Worm (Caenorhabditis elegans) whole organism, mixed stage, embryonic: ENCODE data around the gene oac-1.
A peak's percentile ranks its signal among the peaks of the same experiment; 100 is the strongest.

Source experiments
- M03D4.4 ChIP-seq: sonication (generic microtip); optimal IDR thresholded peaks from 2 replicates; lab custom pipeline; 2017; ENCODE audit warnings: mild to moderate bottlenecking, missing genetic modification characterization, missing compliant biosample characterization
- bed-3 ChIP-seq: fragments of 200-800 bp; sonication (Bioruptor generic); optimal IDR thresholded peaks from 3 replicates; lab custom pipeline; 2018; ENCODE audit warnings: mild to moderate bottlenecking, missing genetic modification characterization, moderate library complexity, missing compliant biosample characterization
- blmp-1 ChIP-seq: fragments of 150-350 bp; optimal IDR thresholded peaks from 2 replicates; lab custom pipeline; 2014; ENCODE audit warnings: missing biosample characterization, missing genetic modification characterization
- ceh-39 ChIP-seq: fragments of 150-350 bp; optimal IDR thresholded peaks from 2 replicates; lab custom pipeline; 2014; ENCODE audit warnings: missing biosample characterization, missing genetic modification characterization
- ceh-43 ChIP-seq: fragments of 200-800 bp; sonication (Bioruptor generic); optimal IDR thresholded peaks from 2 replicates; lab custom pipeline; 2018; ENCODE audit warnings: mild to moderate bottlenecking, missing genetic modification characterization, moderate library complexity, missing compliant biosample characterization
- ceh-83 ChIP-seq: fragments of 200-800 bp; sonication (Bioruptor generic); optimal IDR thresholded peaks from 2 replicates; lab custom pipeline; 2018; ENCODE audit warnings: mild to moderate bottlenecking, missing genetic modification characterization, missing compliant biosample characterization
- ces-1 ChIP-seq: fragments of 150-350 bp; optimal IDR thresholded peaks from 2 replicates; lab custom pipeline; 2014; ENCODE audit warnings: missing biosample characterization, missing genetic modification reagents, missing genetic modification characterization
- cnd-1 ChIP-seq: fragments of 200-800 bp; sonication (Bioruptor generic); optimal IDR thresholded peaks from 2 replicates; lab custom pipeline; 2018; ENCODE audit warnings: mild to moderate bottlenecking, missing genetic modification characterization, missing compliant biosample characterization
- drap-1 ChIP-seq: fragments of 200-800 bp; sonication (Bioruptor generic); optimal IDR thresholded peaks from 3 replicates; lab custom pipeline; 2018; ENCODE audit warnings: mild to moderate bottlenecking, missing genetic modification characterization, missing compliant biosample characterization
- elt-1 ChIP-seq: sonication (generic microtip); optimal IDR thresholded peaks from 2 replicates; lab custom pipeline; 2017; ENCODE audit warnings: missing genetic modification characterization, mild to moderate bottlenecking, missing compliant biosample characterization, antibody characterized with exemption, moderate library complexity, borderline replicate concordance; ENCODE audit not compliant: insufficient read depth
- elt-3 ChIP-seq: fragments of 150-350 bp; optimal IDR thresholded peaks from 2 replicates; lab custom pipeline; 2014; ENCODE audit warnings: missing biosample characterization, missing genetic modification characterization
- flh-1 ChIP-seq: fragments of 200-800 bp; sonication (Bioruptor generic); optimal IDR thresholded peaks from 2 replicates; lab custom pipeline; 2018; ENCODE audit warnings: mild to moderate bottlenecking, missing genetic modification characterization, moderate library complexity, missing compliant biosample characterization
- ham-2 ChIP-seq: fragments of 200-800 bp; sonication (Bioruptor generic); optimal IDR thresholded peaks from 2 replicates; lab custom pipeline; 2018; ENCODE audit warnings: mild to moderate bottlenecking, missing genetic modification characterization, missing compliant biosample characterization
- hlh-1 ChIP-seq: fragments of 150-350 bp; optimal IDR thresholded peaks from 2 replicates; lab custom pipeline; 2014; ENCODE audit warnings: missing biosample characterization, missing genetic modification reagents, missing genetic modification characterization
- lin-13 ChIP-seq: fragments of 150-350 bp; optimal IDR thresholded peaks from 2 replicates; lab custom pipeline; 2014; ENCODE audit warnings: missing biosample characterization, missing genetic modification characterization
- lin-32 ChIP-seq: fragments of 200-800 bp; sonication (Bioruptor generic); optimal IDR thresholded peaks from 2 replicates; lab custom pipeline; 2018; ENCODE audit warnings: mild to moderate bottlenecking, missing genetic modification characterization, missing compliant biosample characterization
- lsy-2 ChIP-seq: fragments of 150-350 bp; optimal IDR thresholded peaks from 2 replicates; lab custom pipeline; 2014; ENCODE audit warnings: missing biosample characterization, missing genetic modification characterization
- mab-5 ChIP-seq: fragments of 150-350 bp; optimal IDR thresholded peaks from 2 replicates; lab custom pipeline; 2014; ENCODE audit warnings: missing biosample characterization, missing genetic modification characterization
- mep-1 ChIP-seq: fragments of 150-350 bp; optimal IDR thresholded peaks from 2 replicates; lab custom pipeline; 2017; ENCODE audit warnings: missing biosample characterization, missing genetic modification reagents, missing genetic modification characterization, inconsistent platforms
- mls-2 ChIP-seq: sonication (generic microtip); optimal IDR thresholded peaks from 2 replicates; lab custom pipeline; 2016; ENCODE audit warnings: mild to moderate bottlenecking, missing genetic modification characterization, moderate library complexity, missing compliant biosample characterization
- nhr-12 ChIP-seq: fragments of 150-350 bp; optimal IDR thresholded peaks from 2 replicates; lab custom pipeline; 2014; ENCODE audit warnings: missing biosample characterization, missing genetic modification characterization
- nhr-2 ChIP-seq: fragments of 150-350 bp; optimal IDR thresholded peaks from 2 replicates; lab custom pipeline; 2014; ENCODE audit warnings: missing biosample characterization, missing genetic modification characterization
- nhr-237 ChIP-seq: fragments of 150-350 bp; optimal IDR thresholded peaks from 2 replicates; lab custom pipeline; 2014; ENCODE audit warnings: missing biosample characterization, missing genetic modification characterization
- nhr-28 ChIP-seq: fragments of 150-350 bp; optimal IDR thresholded peaks from 2 replicates; lab custom pipeline; 2014; ENCODE audit warnings: missing biosample characterization, missing genetic modification characterization
- nhr-76 ChIP-seq: sonication (generic microtip); optimal IDR thresholded peaks from 2 replicates; lab custom pipeline; 2017; ENCODE audit warnings: missing biosample characterization, missing genetic modification characterization
- pha-4 ChIP-seq: fragments of 150-350 bp; optimal IDR thresholded peaks from 2 replicates; lab custom pipeline; 2018; ENCODE audit warnings: missing biosample characterization, missing genetic modification reagents, missing genetic modification characterization
- sem-2 ChIP-seq: fragments of 200-800 bp; sonication (Bioruptor generic); optimal IDR thresholded peaks from 2 replicates; lab custom pipeline; 2018; ENCODE audit warnings: mild to moderate bottlenecking, missing genetic modification characterization, missing compliant biosample characterization
- snpc-4 ChIP-seq: fragments of 150-350 bp; optimal IDR thresholded peaks from 2 replicates; lab custom pipeline; 2014; ENCODE audit warnings: missing biosample characterization, missing genetic modification characterization
- sptf-1 ChIP-seq: sonication (generic microtip); optimal IDR thresholded peaks from 2 replicates; lab custom pipeline; 2017; ENCODE audit warnings: mild to moderate bottlenecking, missing genetic modification characterization, moderate library complexity, missing compliant biosample characterization
- tbx-8 ChIP-seq: fragments of 200-800 bp; sonication (Bioruptor generic); optimal IDR thresholded peaks from 2 replicates; lab custom pipeline; 2018; ENCODE audit warnings: mild to moderate bottlenecking, missing genetic modification characterization, moderate library complexity, missing compliant biosample characterization
- unc-120 ChIP-seq: sonication (generic microtip); optimal IDR thresholded peaks from 2 replicates; lab custom pipeline; 2017; ENCODE audit warnings: missing genetic modification characterization, missing compliant biosample characterization; ENCODE audit not compliant: poor library complexity, severe bottlenecking
- unc-39 ChIP-seq: fragments of 150-350 bp; optimal IDR thresholded peaks from 2 replicates; lab custom pipeline; 2014; ENCODE audit warnings: missing biosample characterization, missing genetic modification characterization
- unc-62 ChIP-seq: fragments of 150-350 bp; optimal IDR thresholded peaks from 2 replicates; lab custom pipeline; 2014; ENCODE audit warnings: missing biosample characterization, missing genetic modification reagents, missing genetic modification characterization
- zip-8 ChIP-seq: fragments of 150-350 bp; optimal IDR thresholded peaks from 2 replicates; lab custom pipeline; 2014; ENCODE audit warnings: missing biosample characterization, missing genetic modification characterization
- ztf-11 ChIP-seq: fragments of 150-350 bp; optimal IDR thresholded peaks from 2 replicates; lab custom pipeline; 2014; ENCODE audit warnings: missing biosample characterization, missing genetic modification characterization

Gene oac-1

DNA sequence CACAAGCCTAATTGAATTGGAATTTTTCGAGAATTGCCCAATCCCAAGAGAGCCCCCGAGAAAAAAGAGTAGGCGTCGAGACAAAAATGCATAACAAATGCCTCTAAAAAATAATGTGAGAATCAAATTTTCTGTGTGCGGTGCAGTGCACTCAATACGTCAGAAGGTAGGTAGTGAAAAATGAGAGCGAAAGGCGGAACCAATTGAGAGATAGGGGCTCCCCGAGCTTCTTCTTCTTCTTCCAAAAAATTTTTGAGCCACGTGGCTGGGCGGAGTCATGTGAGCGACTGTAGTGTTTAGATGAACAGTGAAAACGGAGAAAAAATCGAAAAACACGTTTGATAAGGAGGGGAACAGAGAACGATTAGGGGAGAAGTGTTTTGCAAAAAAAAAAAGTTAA lies 31.2 kb downstream of the oac-1 start:
- TF ChIP-seq M03D4.4 (tag; lab: Kevin White, UChicago), result no peak
- no peak for TF ChIP-seq lin-13
- TF ChIP-seq flh-1 (GFP tag; lab: Kevin White, UChicago), result no peak
- TF ChIP-seq ces-1, result peak; percentile 17

DNA sequence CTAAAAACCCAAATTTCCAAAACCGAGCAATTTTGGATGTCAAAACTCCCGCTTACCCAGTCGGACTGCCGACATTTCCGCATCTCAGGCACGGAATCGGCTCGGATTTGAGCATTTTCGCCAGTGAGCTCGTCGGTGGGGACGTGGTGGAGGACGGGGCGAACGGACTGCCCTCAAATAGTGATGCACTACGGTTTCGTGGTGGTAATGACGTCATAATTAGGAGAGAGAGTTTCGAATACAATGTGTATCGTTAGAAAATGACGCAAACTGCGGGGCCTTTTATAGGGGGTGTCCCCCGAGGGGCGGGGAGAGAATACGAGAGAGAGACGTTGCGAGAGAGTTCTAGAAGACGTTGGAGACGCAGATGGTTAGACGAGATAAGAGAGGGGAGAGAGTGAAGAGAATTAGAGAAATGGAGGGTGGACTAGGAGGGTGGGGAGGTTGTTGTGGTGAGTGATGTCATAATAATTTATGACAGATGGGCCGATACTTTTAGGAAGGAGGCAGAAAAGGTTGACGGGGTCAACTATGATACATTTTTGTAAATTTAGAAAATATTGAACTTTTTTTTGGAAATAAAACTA lies 33.1 kb downstream of the oac-1 start:
- TF ChIP-seq flh-1 (GFP tag; lab: Kevin White, UChicago) (peak; percentile 28), nhr-2 (tag; lab: Kevin White, UChicago) (peak; percentile 93), nhr-12 (tag; lab: Kevin White, UChicago) (peak; percentile 86), ham-2 (GFP tag; lab: Kevin White, UChicago) (no peak), bed-3 (GFP tag; lab: Kevin White, UChicago) (no peak), elt-3 (tag; lab: Kevin White, UChicago) (peak; percentile 82), M03D4.4 (tag; lab: Kevin White, UChicago) (peak; percentile 70), ces-1 (peak; percentile 82), ceh-39 (tag; lab: Kevin White, UChicago) (peak; percentile 87), unc-120 (tag; lab: Kevin White, UChicago) (peak; percentile 72), hlh-1 (tag; lab: Kevin White, UChicago) (peak; percentile 31), sem-2 (GFP tag; lab: Kevin White, UChicago) (peak; percentile 68), tbx-8 (GFP tag; lab: Kevin White, UChicago) (peak; percentile 26), lsy-2 (tag; lab: Kevin White, UChicago) (peak; percentile 69), ceh-43 (GFP tag; lab: Kevin White, UChicago) (peak; percentile 75), lin-32 (GFP tag; lab: Kevin White, UChicago) (peak; percentile 58), zip-8 (tag; lab: Kevin White, UChicago) (peak; percentile 94), mab-5 (tag; lab: Kevin White, UChicago) (peak; percentile 81), ceh-83 (GFP tag; lab: Kevin White, UChicago) (peak; percentile 92), unc-62 (GFP tag; lab: Kevin White, UChicago) (peak; percentile 99), nhr-237 (peak; percentile 45), blmp-1 (peak; percentile 25), nhr-76 (tag; lab: Kevin White, UChicago) (no peak), ztf-11 (tag; lab: Kevin White, UChicago) (peak; percentile 85), mls-2 (tag; lab: Kevin White, UChicago) (peak; percentile 88), snpc-4 (tag; lab: Kevin White, UChicago) (no peak), sptf-1 (tag; lab: Kevin White, UChicago) (peak; percentile 78), unc-39 (tag; lab: Kevin White, UChicago) (peak; percentile 90), cnd-1 (tag; lab: Kevin White, UChicago) (peak; percentile 89), lin-13 (peak; percentile 83), nhr-28 (no peak), mep-1 (peak; percentile 72), drap-1 (GFP tag; lab: Kevin White, UChicago) (peak; percentile 94), pha-4 (tag; lab: Kevin White, UChicago) (peak; percentile 10), elt-1 (tag; lab: Kevin White, UChicago) (peak; percentile 74)
- TF ChIP-seq, all 35 proteins: peak for 30

DNA sequence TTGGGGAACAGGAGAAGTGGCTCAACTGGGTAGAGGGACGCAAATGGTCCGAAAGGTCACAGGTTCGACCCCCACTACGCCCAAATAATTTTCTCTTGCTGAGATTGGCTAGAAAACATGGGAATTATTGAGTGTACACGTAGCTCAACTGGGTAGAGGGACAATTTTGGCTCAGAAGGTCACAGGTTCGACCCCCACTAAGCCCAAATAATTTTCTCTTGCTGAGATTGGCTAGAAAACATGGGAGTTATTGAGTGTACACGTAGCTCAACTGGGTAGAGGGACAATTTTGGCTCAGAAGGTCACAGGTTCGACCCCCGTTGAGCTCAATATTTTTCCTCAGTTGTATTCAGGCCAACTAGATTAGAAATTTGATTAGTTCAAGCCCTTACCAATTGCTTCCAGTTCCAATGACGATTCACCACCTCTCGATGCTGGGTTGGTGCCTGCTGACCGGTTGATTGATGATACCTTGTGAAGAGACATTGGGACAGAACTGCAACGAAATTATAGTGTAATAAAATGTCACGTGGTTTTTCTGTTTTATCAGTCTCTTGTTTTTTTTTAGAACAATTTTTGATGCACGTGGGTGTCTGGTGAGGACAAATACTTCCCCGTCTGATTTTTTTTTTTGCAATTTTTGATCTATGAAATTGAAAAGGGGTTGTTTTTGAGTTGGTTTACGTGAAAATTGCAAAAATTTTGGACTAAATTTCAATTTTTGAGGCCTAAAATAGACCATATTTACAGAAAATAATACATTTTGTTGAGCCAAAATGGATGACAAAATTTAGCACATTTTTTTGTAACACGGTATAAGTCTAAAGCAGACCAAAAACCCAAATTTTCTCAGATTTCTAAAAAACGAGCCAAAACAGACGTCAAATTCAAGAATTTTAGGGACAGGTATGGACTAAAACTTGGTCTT lies 34.2 kb downstream of the oac-1 start:
- TF ChIP-seq nhr-237, result no peak
- TF ChIP-seq nhr-76 (tag; lab: Kevin White, UChicago), result no peak
- TF ChIP-seq ztf-11 (tag; lab: Kevin White, UChicago), result no peak
- no peak for TF ChIP-seq M03D4.4 (tag; lab: Kevin White, UChicago)
- no peak for TF ChIP-seq sptf-1 (tag; lab: Kevin White, UChicago)
- TF ChIP-seq drap-1 (GFP tag; lab: Kevin White, UChicago), result peak; percentile 42
- TF ChIP-seq snpc-4 (tag; lab: Kevin White, UChicago), result no peak
- no peak for TF ChIP-seq bed-3 (GFP tag; lab: Kevin White, UChicago)
- no peak for TF ChIP-seq blmp-1
- TF ChIP-seq nhr-2 (tag; lab: Kevin White, UChicago), result peak; percentile 2
- TF ChIP-seq, all 35 proteins: peak for 2
